Worm (Caenorhabditis elegans): ENCODE results near the gene R02F11.11.

ce11 chrV:4826710-4827380, 35.2 kb downstream of the R02F11.11 start, which contains the start of the genes hsp-6 and C37H5.5:
- no peak for TF ChIP-seq hmg-20 (GFP tag; IDR thresholded peaks at IDR 0.05)
- no peak for TF ChIP-seq Y67H2A.10 (GFP tag; conservative IDR thresholded peaks at IDR 0.05)
